Fruit fly (Drosophila melanogaster): Measurements from ENCODE around the gene CG18418.

DNA sequence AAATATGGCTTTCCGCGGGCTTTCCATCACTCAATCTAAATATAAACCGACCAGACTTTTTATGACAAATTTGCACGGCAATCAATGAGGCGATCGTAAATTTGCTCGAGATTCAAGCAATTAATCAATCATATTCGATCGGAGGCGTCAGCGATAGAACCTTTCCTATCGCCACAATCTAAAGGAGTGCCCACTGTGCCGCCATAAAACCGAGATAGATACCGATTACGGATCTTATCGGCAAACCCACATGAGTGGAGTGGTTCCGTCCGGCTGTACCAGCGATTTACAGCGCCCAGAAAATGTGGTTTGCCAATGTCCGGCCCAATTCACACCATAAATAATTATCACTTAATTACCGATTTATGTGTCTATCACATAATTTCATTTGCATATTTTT, 3.3 kb downstream of the CG18418 start:
- TF ChIP-seq CG10209 (GFP tag; optimal IDR thresholded peaks at IDR 0.05) (no peak), CG2712 (tag; optimal IDR thresholded peaks at IDR 0.05) (no peak), CG1832 (GFP tag; optimal IDR thresholded peaks at IDR 0.05) (no peak), B-H1 (GFP tag; IDR thresholded peaks at IDR 0.05) (no peak), ham (GFP tag; IDR thresholded peaks at IDR 0.05) (no peak)
